Worm (Caenorhabditis elegans): ENCODE data around the gene scyl-1.

The scyl-1 gene

ce11 chrV:13088485-13088884, 47.0 kb upstream of the scyl-1 start:
- no peak for TF ChIP-seq zip-4 (GFP tag; optimal IDR thresholded peaks at IDR 0.05)
- TF ChIP-seq fkh-10 (GFP tag; optimal IDR thresholded peaks at IDR 0.05) = no peak
- no peak for TF ChIP-seq unc-98 (GFP tag; IDR thresholded peaks at IDR 0.05)
- peak; percentile 7 for TF ChIP-seq snu-23 (GFP tag; optimal IDR thresholded peaks at IDR 0.05)
- TF ChIP-seq nhr-85 (tag) = peak; percentile 64
- TF ChIP-seq ceh-82 (tag; optimal IDR thresholded peaks at IDR 0.05) = no peak
- no peak for TF ChIP-seq nhr-71 (tag; optimal IDR thresholded peaks at IDR 0.05)
- TF ChIP-seq nhr-84 (tag; optimal IDR thresholded peaks at IDR 0.05) = no peak
- TF ChIP-seq ztf-11 (tag; optimal IDR thresholded peaks at IDR 0.05) = no peak
- no peak for TF ChIP-seq tbx-2 (tag; optimal IDR thresholded peaks at IDR 0.05)
- TF ChIP-seq ceh-63 (GFP tag; optimal IDR thresholded peaks at IDR 0.05) = no peak
- no peak for TF ChIP-seq hpl-2 (GFP tag; optimal IDR thresholded peaks at IDR 0.05)
- no peak for TF ChIP-seq unc-86 (tag; optimal IDR thresholded peaks at IDR 0.05)
- TF ChIP-seq dsc-1 (tag; optimal IDR thresholded peaks at IDR 0.05) = peak; percentile 1
- no peak for TF ChIP-seq aha-1 (tag; optimal IDR thresholded peaks at IDR 0.05)
- TF ChIP-seq lir-3 (tag; optimal IDR thresholded peaks at IDR 0.05; ENCODE audit: poor library complexity) = no peak
- no peak for TF ChIP-seq ztf-4 (tag; optimal IDR thresholded peaks at IDR 0.05)
- TF ChIP-seq nhr-12 (tag; optimal IDR thresholded peaks at IDR 0.05) = no peak
- no peak for TF ChIP-seq rnt-1 (tag; optimal IDR thresholded peaks at IDR 0.05)
- TF ChIP-seq aly-2 (tag; optimal IDR thresholded peaks at IDR 0.05) = no peak
- no peak for TF ChIP-seq dpl-1 (GFP tag; optimal IDR thresholded peaks at IDR 0.05)

ce11 chrV:13085917-13086552, 44.5 kb upstream of the scyl-1 start:
- TF ChIP-seq efl-3 (GFP tag; optimal IDR thresholded peaks at IDR 0.05) (no peak), Y116A8C.19 (tag; optimal IDR thresholded peaks at IDR 0.05; ENCODE audit: borderline replicate concordance) (no peak), alr-1 (tag; optimal IDR thresholded peaks at IDR 0.05; ENCODE audit: borderline replicate concordance) (no peak), nhr-85 (tag) (peak; percentile 85), nhr-12 (tag; optimal IDR thresholded peaks at IDR 0.05) (no peak), aha-1 (tag; optimal IDR thresholded peaks at IDR 0.05) (no peak), snu-23 (GFP tag; optimal IDR thresholded peaks at IDR 0.05) (peak; percentile 85), mab-9 (GFP tag; IDR thresholded peaks at IDR 0.05) (no peak), lir-3 (tag; optimal IDR thresholded peaks at IDR 0.05; ENCODE audit: poor library complexity) (no peak), sptf-1 (tag; optimal IDR thresholded peaks at IDR 0.05) (no peak), xbp-1 (tag; optimal IDR thresholded peaks at IDR 0.05) (peak; percentile 61), snpc-4 (tag; optimal IDR thresholded peaks at IDR 0.05) (no peak), zip-4 (GFP tag; optimal IDR thresholded peaks at IDR 0.05) (peak; percentile 46), pag-3 (tag; optimal IDR thresholded peaks at IDR 0.05; ENCODE audit: borderline replicate concordance, insufficient read depth) (peak; percentile 65), ces-1 (GFP tag; optimal IDR thresholded peaks at IDR 0.05) (no peak), fkh-4 (tag; optimal IDR thresholded peaks at IDR 0.05; ENCODE audit: borderline replicate concordance) (peak; percentile 11), skn-1 (tag; optimal IDR thresholded peaks at IDR 0.05) (no peak), unc-86 (tag; optimal IDR thresholded peaks at IDR 0.05) (peak; percentile 48), pqm-1 (tag; optimal IDR thresholded peaks at IDR 0.05) (no peak), fkh-8 (tag; optimal IDR thresholded peaks at IDR 0.05) (peak; percentile 71), ama-1 (optimal IDR thresholded peaks at IDR 0.05) (no peak), ztf-4 (tag; optimal IDR thresholded peaks at IDR 0.05) (peak; percentile 61), ztf-11 (tag; optimal IDR thresholded peaks at IDR 0.05) (peak in 1 of 2 experiments; percentile 46), grh-1 (GFP tag; IDR thresholded peaks at IDR 0.05) (peak; percentile 65), egl-27 (tag; optimal IDR thresholded peaks at IDR 0.05) (peak; percentile 43 to 48), efl-1 (optimal IDR thresholded peaks at IDR 0.05) (peak; percentile 44 to 52), efl-1 (GFP tag; optimal IDR thresholded peaks at IDR 0.05 in 1 of 2) (peak; percentile 29 to 92), lin-35 (GFP tag; optimal IDR thresholded peaks at IDR 0.05) (peak; percentile 61 to 72), nhr-237 (tag; optimal IDR thresholded peaks at IDR 0.05) (peak; percentile 21), aly-2 (tag; optimal IDR thresholded peaks at IDR 0.05) (no peak), unc-30 (tag; optimal IDR thresholded peaks at IDR 0.05) (no peak), ceh-8 (GFP tag; optimal IDR thresholded peaks at IDR 0.05) (no peak), mef-2 (tag; optimal IDR thresholded peaks at IDR 0.05) (peak; percentile 77), mdl-1 (tag; optimal IDR thresholded peaks at IDR 0.05) (peak in 1 of 2 experiments; percentile 40), C34B4.2 (tag; optimal IDR thresholded peaks at IDR 0.05) (no peak), swsn-7 (tag; optimal IDR thresholded peaks at IDR 0.05) (peak; percentile 78), dpl-1 (GFP tag; optimal IDR thresholded peaks at IDR 0.05) (peak in 2 of 3 experiments; percentile 22 to 38), unc-62 (GFP tag; optimal IDR thresholded peaks at IDR 0.05) (peak; percentile 55), nhr-76 (tag; optimal IDR thresholded peaks at IDR 0.05) (no peak)

Measured in whole organism, L1 larva.